Fruit fly (Drosophila melanogaster) whole organism, embryonic: ENCODE data around the gene CG43203.
A peak's percentile ranks its signal among the peaks of the same experiment; 100 is the strongest.

Experiments
- B-H1 ChIP-seq: fragments of 200-800 bp; sonication (Bioruptor generic); IDR thresholded peaks from 3 replicates; pipeline ENCODE4 v1.3.6; 2022; ENCODE audit warnings: missing biosample characterization, missing genetic modification characterization
- BEAF-32 ChIP-seq: fragments of 200-800 bp; sonication (Bioruptor generic); optimal IDR thresholded peaks from 3 replicates; lab custom pipeline; 2017; ENCODE audit warnings: missing biosample characterization, missing genetic modification characterization, mild to moderate bottlenecking, moderate library complexity, missing genetic modification reagents
- Bteb2 ChIP-seq: fragments of 200-800 bp; sonication (Bioruptor generic); optimal IDR thresholded peaks from 2 replicates; lab custom pipeline; 2016; ENCODE audit warnings: missing biosample characterization, missing genetic modification characterization
- CG10267 ChIP-seq: fragments of 200-800 bp; sonication (Bioruptor generic); optimal IDR thresholded peaks from 2 replicates; lab custom pipeline; 2018; ENCODE audit warnings: missing biosample characterization, mild to moderate bottlenecking, missing genetic modification characterization, moderate library complexity
- CG10654 ChIP-seq: fragments of 200-800 bp; sonication (Bioruptor generic); optimal IDR thresholded peaks from 2 replicates; lab custom pipeline; 2016; ENCODE audit warnings: missing biosample characterization, missing genetic modification characterization
- CG11085 ChIP-seq: fragments of 200-800 bp; sonication (Bioruptor generic); IDR thresholded peaks from 2 replicates; pipeline ENCODE4 v1.3.6; 2022; ENCODE audit warnings: missing biosample characterization, missing genetic modification characterization
- CG11696 ChIP-seq: fragments of 200-800 bp; sonication (Bioruptor generic); IDR thresholded peaks from 2 replicates; pipeline ENCODE4 v1.3.6; 2022; ENCODE audit warnings: missing biosample characterization, missing genetic modification characterization
- CG12659 ChIP-seq: fragments of 200-800 bp; sonication (Bioruptor generic); optimal IDR thresholded peaks from 3 replicates; lab custom pipeline; 2017; ENCODE audit warnings: mild to moderate bottlenecking, missing biosample characterization, missing genetic modification reagents, missing genetic modification characterization
- CG14710 ChIP-seq: fragments of 200-800 bp; sonication (Bioruptor generic); optimal IDR thresholded peaks from 3 replicates; lab custom pipeline; 2019; ENCODE audit warnings: missing biosample characterization, mild to moderate bottlenecking, missing genetic modification characterization, moderate library complexity
- CG15479 ChIP-seq: fragments of 200-800 bp; sonication (Bioruptor generic); optimal IDR thresholded peaks from 3 replicates; lab custom pipeline; 2019; ENCODE audit warnings: missing biosample characterization, mild to moderate bottlenecking, missing genetic modification characterization, moderate library complexity
- CG18011 ChIP-seq: fragments of 200-800 bp; sonication (Bioruptor generic); optimal IDR thresholded peaks from 2 replicates; lab custom pipeline; 2017; ENCODE audit warnings: missing biosample characterization, missing genetic modification characterization, mild to moderate bottlenecking, moderate library complexity, missing genotype
- CG42726 ChIP-seq: fragments of 200-800 bp; sonication (Bioruptor generic); IDR thresholded peaks from 2 replicates; pipeline ENCODE4 v1.3.6; 2022; ENCODE audit warnings: missing biosample characterization, missing genetic modification characterization; ENCODE audit not compliant: partially characterized antibody
- CG5953 ChIP-seq: fragments of 200-800 bp; sonication (Bioruptor generic); IDR thresholded peaks from 2 replicates; pipeline ENCODE4 v1.3.6; 2022; ENCODE audit warnings: missing biosample characterization, missing genetic modification characterization
- CG7745 ChIP-seq: fragments of 200-800 bp; sonication (Bioruptor generic); optimal IDR thresholded peaks from 2 replicates; lab custom pipeline; 2018; ENCODE audit warnings: missing biosample characterization, mild to moderate bottlenecking, missing genetic modification characterization, moderate library complexity
- CG7987 ChIP-seq: fragments of 200-800 bp; sonication (Bioruptor generic); optimal IDR thresholded peaks from 2 replicates; lab custom pipeline; 2018; ENCODE audit warnings: missing biosample characterization, mild to moderate bottlenecking, missing genetic modification characterization, moderate library complexity
- CG8478 ChIP-seq: fragments of >200 bp; optimal IDR thresholded peaks from 2 replicates; lab custom pipeline; 2018
- CG9609 ChIP-seq: fragments of 200-800 bp; sonication (Bioruptor generic); optimal IDR thresholded peaks from 3 replicates; lab custom pipeline; 2016; ENCODE audit warnings: missing biosample characterization, missing genetic modification characterization
- Ets65A ChIP-seq: fragments of 200-800 bp; sonication (Bioruptor generic); peaks from one replicate; lab custom pipeline; 2016; ENCODE audit warnings: missing biosample characterization, missing genetic modification characterization
- Fer2 ChIP-seq: fragments of 200-800 bp; sonication (Bioruptor generic); optimal IDR thresholded peaks from 2 replicates; lab custom pipeline; 2018; ENCODE audit warnings: missing biosample characterization, mild to moderate bottlenecking, missing genetic modification characterization, moderate library complexity
- GATAe ChIP-seq: fragments of 200-800 bp; sonication (Bioruptor generic); conservative IDR thresholded peaks from 2 replicates; pipeline ENCODE4 v1.3.6; 2022; ENCODE audit warnings: missing biosample characterization, missing genetic modification characterization
- Hr39 ChIP-seq: fragments of >200 bp; optimal IDR thresholded peaks from 2 replicates; lab custom pipeline; 2017
- Hr51 ChIP-seq, 2 experiments: fragments of 200-800 bp; sonication (Bioruptor generic); optimal IDR thresholded peaks; 2 replicates in 1 of 2; 3 replicates in 1 of 2; lab custom pipeline; 2016 to 2018; ENCODE audit warnings: missing biosample characterization in 2 of 2, missing genetic modification characterization in 2 of 2, mild to moderate bottlenecking in 1 of 2, moderate library complexity in 1 of 2
- Kr ChIP-seq: fragments of 200-800 bp; sonication (Bioruptor generic); optimal IDR thresholded peaks from 2 replicates; lab custom pipeline; 2017; ENCODE audit warnings: missing biosample characterization, mild to moderate bottlenecking, missing genetic modification characterization
- Mes4 ChIP-seq: fragments of 200-800 bp; sonication (Bioruptor generic); optimal IDR thresholded peaks from 2 replicates; lab custom pipeline; 2016; ENCODE audit warnings: missing biosample characterization, missing genetic modification characterization
- NfI ChIP-seq: fragments of 200-800 bp; sonication (Bioruptor generic); optimal IDR thresholded peaks from 3 replicates; lab custom pipeline; 2018; ENCODE audit warnings: missing biosample characterization, mild to moderate bottlenecking, missing genetic modification characterization, moderate library complexity
- Optix ChIP-seq: fragments of 200-800 bp; sonication (Bioruptor generic); IDR thresholded peaks from 3 replicates; pipeline ENCODE4 v1.3.6; 2022; ENCODE audit warnings: missing biosample characterization, missing genetic modification characterization
- Ptx1 ChIP-seq: fragments of 200-800 bp; sonication (Bioruptor generic); IDR thresholded peaks from 2 replicates; pipeline ENCODE4 v1.3.6; 2022; ENCODE audit warnings: missing biosample characterization, missing genetic modification characterization
- Ravus ChIP-seq: fragments of 200-800 bp; sonication (Bioruptor generic); IDR thresholded peaks from 2 replicates; pipeline ENCODE4 v1.3.6; 2022; ENCODE audit warnings: missing biosample characterization, missing genetic modification characterization
- Xrp1 ChIP-seq: fragments of 200-800 bp; sonication (Bioruptor generic); IDR thresholded peaks from 2 replicates; pipeline ENCODE4 v1.3.6; 2022; ENCODE audit warnings: missing biosample characterization, missing genetic modification characterization
- ac ChIP-seq: fragments of 200-800 bp; sonication (Bioruptor generic); optimal IDR thresholded peaks from 3 replicates; lab custom pipeline; 2017; ENCODE audit warnings: missing biosample characterization, mild to moderate bottlenecking, missing genetic modification characterization
- ato ChIP-seq: fragments of 200-800 bp; sonication (Bioruptor generic); IDR thresholded peaks from 2 replicates; pipeline ENCODE4 v1.3.6; 2022; ENCODE audit warnings: missing biosample characterization, missing genetic modification characterization; ENCODE audit not compliant: partially characterized antibody
- bbx ChIP-seq: fragments of 200-800 bp; sonication (Bioruptor generic); IDR thresholded peaks from 2 replicates; pipeline ENCODE4 v1.3.6; 2022; ENCODE audit warnings: missing biosample characterization, missing genetic modification characterization; ENCODE audit not compliant: partially characterized antibody
- cad ChIP-seq: fragments of >200 bp; optimal IDR thresholded peaks from 2 replicates; lab custom pipeline; 2017; ENCODE audit warnings: missing biosample characterization, missing genetic modification characterization
- disco-r ChIP-seq: fragments of 200-800 bp; sonication (Bioruptor generic); optimal IDR thresholded peaks from 2 replicates; lab custom pipeline; 2016; ENCODE audit warnings: missing biosample characterization, missing genetic modification characterization
- eyg ChIP-seq: fragments of 200-800 bp; sonication (Bioruptor generic); optimal IDR thresholded peaks from 3 replicates; lab custom pipeline; 2016; ENCODE audit warnings: missing biosample characterization, missing genetic modification characterization
- gt ChIP-seq: fragments of 200-800 bp; sonication (Bioruptor generic); IDR thresholded peaks from 2 replicates; pipeline ENCODE4 v1.3.6; 2022; ENCODE audit warnings: missing biosample characterization, missing genetic modification characterization
- insv ChIP-seq, 2 experiments: fragments of 200-800 bp; sonication (Bioruptor generic); optimal IDR thresholded peaks; 3 replicates each; lab custom pipeline; 2016 to 2018; ENCODE audit warnings: missing biosample characterization in 2 of 2, missing genetic modification characterization in 2 of 2
- klu ChIP-seq: fragments of 200-800 bp; sonication (Bioruptor generic); IDR thresholded peaks from 2 replicates; pipeline ENCODE4 v1.3.6; 2022; ENCODE audit warnings: missing biosample characterization, missing genetic modification characterization
- lbe ChIP-seq: fragments of 200-800 bp; sonication (Bioruptor generic); optimal IDR thresholded peaks from 2 replicates; lab custom pipeline; 2016; ENCODE audit warnings: missing biosample characterization, mild to moderate bottlenecking, missing genetic modification characterization
- mam ChIP-seq: fragments of 200-800 bp; sonication (Bioruptor generic); optimal IDR thresholded peaks from 3 replicates; lab custom pipeline; 2016; ENCODE audit warnings: missing biosample characterization, missing genetic modification characterization
- nom ChIP-seq: fragments of 200-800 bp; sonication (Bioruptor generic); optimal IDR thresholded peaks from 2 replicates; lab custom pipeline; 2017; ENCODE audit warnings: missing biosample characterization, missing genetic modification characterization, mild to moderate bottlenecking, moderate library complexity, missing genetic modification reagents
- org-1 ChIP-seq: fragments of 200-800 bp; sonication (Bioruptor generic); optimal IDR thresholded peaks from 2 replicates; lab custom pipeline; 2017; ENCODE audit warnings: missing biosample characterization, missing genetic modification characterization
- pho ChIP-seq: fragments of 200-800 bp; sonication (Bioruptor generic); optimal IDR thresholded peaks from 2 replicates; lab custom pipeline; 2016; ENCODE audit warnings: missing biosample characterization, missing genetic modification characterization
- rib ChIP-seq: fragments of 200-800 bp; sonication (Bioruptor generic); IDR thresholded peaks from 2 replicates; pipeline ENCODE4 v1.3.6; 2022; ENCODE audit warnings: missing biosample characterization, missing genetic modification characterization
- run ChIP-seq: fragments of 200-800 bp; sonication (Bioruptor generic); optimal IDR thresholded peaks from 3 replicates; lab custom pipeline; 2018; ENCODE audit warnings: missing biosample characterization, mild to moderate bottlenecking, missing genetic modification characterization
- sc ChIP-seq, 3 experiments: fragments of >200 bp in 2 of 3; fragments of 200-800 bp in 1 of 3; sonication (Bioruptor generic) in 1 of 3; optimal IDR thresholded peaks; 2 replicates in 2 of 3; 3 replicates in 1 of 3; lab custom pipeline; 2017; ENCODE audit warnings: mild to moderate bottlenecking in 1 of 3, missing biosample characterization in 1 of 3, missing genetic modification characterization in 1 of 3, missing genetic modification reagents in 1 of 3
- slbo ChIP-seq: fragments of 200-800 bp; sonication (Bioruptor generic); IDR thresholded peaks from 2 replicates; pipeline ENCODE4 v1.3.6; 2022; ENCODE audit warnings: missing biosample characterization, missing genetic modification characterization
- tgo ChIP-seq: fragments of 200-800 bp; sonication (Bioruptor generic); IDR thresholded peaks from 3 replicates; pipeline ENCODE4 v1.3.6; 2022; ENCODE audit warnings: missing biosample characterization, missing genetic modification characterization
- twi ChIP-seq: fragments of 200-800 bp; optimal IDR thresholded peaks from 2 replicates; lab custom pipeline; 2019; ENCODE audit warnings: missing biosample characterization, mild to moderate bottlenecking, missing genetic modification characterization, moderate library complexity
- vvl ChIP-seq: fragments of 200-800 bp; sonication (Bioruptor generic); IDR thresholded peaks from 2 replicates; pipeline ENCODE4 v1.3.6; 2022; ENCODE audit warnings: missing biosample characterization, missing genetic modification characterization
- z ChIP-seq: fragments of 200-800 bp; sonication (Bioruptor generic); IDR thresholded peaks from 3 replicates; pipeline ENCODE4 v1.3.6; 2022; ENCODE audit warnings: missing biosample characterization, missing genetic modification characterization
- zen ChIP-seq: fragments of 200-800 bp; sonication (Bioruptor generic); optimal IDR thresholded peaks from 3 replicates; lab custom pipeline; 2018; ENCODE audit warnings: missing biosample characterization, mild to moderate bottlenecking, missing genetic modification characterization, moderate library complexity

CG43203 gene

dm6 chr3R:19341779-19342178, 12.1 kb upstream of the CG43203 start (continued):
- TF ChIP-seq twi (tag; lab: Kevin White, UChicago) (peak; percentile 47), CG10267 (tag; lab: Kevin White, UChicago) (no peak), CG7987 (GFP tag; lab: Kevin White, UChicago) (no peak), ac (GFP tag; lab: Kevin White, UChicago) (peak; percentile 51), CG11696 (GFP tag; lab: Robert Waterston, UW) (no peak), eyg (GFP tag; lab: Kevin White, UChicago) (no peak), Ravus (GFP tag; lab: Robert Waterston, UW) (no peak), insv (GFP tag; optimal IDR thresholded peaks at IDR 0.05; lab: Kevin White, UChicago) (no peak), NfI (GFP tag; lab: Kevin White, UChicago) (no peak), CG11085 (GFP tag; lab: Robert Waterston, UW) (no peak), CG18011 (no peak), Mes4 (GFP tag; lab: Kevin White, UChicago) (no peak), Kr (GFP tag; lab: Kevin White, UChicago) (no peak), org-1 (GFP tag; lab: Kevin White, UChicago) (no peak), Hr39 (lab: Kevin White, UChicago) (no peak), mam (GFP tag; lab: Kevin White, UChicago) (no peak), Optix (GFP tag; lab: Robert Waterston, UW) (no peak), Ets65A (no peak), z (GFP tag; lab: Robert Waterston, UW) (no peak), Xrp1 (GFP tag; lab: Robert Waterston, UW) (no peak), klu (GFP tag; lab: Robert Waterston, UW) (no peak), CG42726 (GFP tag; lab: Robert Waterston, UW) (no peak), Hr51 (GFP tag; optimal IDR thresholded peaks at IDR 0.05; lab: Kevin White, UChicago) (no peak), pho (GFP tag; lab: Kevin White, UChicago) (no peak), B-H1 (no peak), BEAF-32 (GFP tag; lab: Kevin White, UChicago) (no peak), CG12659 (GFP tag; lab: Kevin White, UChicago) (no peak), CG14710 (tag; lab: Kevin White, UChicago) (no peak), tgo (GFP tag; lab: Robert Waterston, UW) (no peak), rib (GFP tag; lab: Robert Waterston, UW) (no peak), ato (GFP tag; lab: Robert Waterston, UW) (no peak), CG10654 (GFP tag; lab: Kevin White, UChicago) (no peak), run (tag; lab: Kevin White, UChicago) (no peak), sc (optimal IDR thresholded peaks at IDR 0.05; lab: Kevin White, UChicago) (no peak), sc (GFP tag; optimal IDR thresholded peaks at IDR 0.05; lab: Kevin White, UChicago) (no peak), Ptx1 (GFP tag; lab: Robert Waterston, UW) (no peak), cad (GFP tag; lab: Kevin White, UChicago) (peak; percentile 4), GATAe (GFP tag; lab: Robert Waterston, UW) (no peak), Bteb2 (no peak), CG5953 (GFP tag; lab: Robert Waterston, UW) (no peak), vvl (no peak), CG7745 (no peak), CG9609 (GFP tag; lab: Kevin White, UChicago) (no peak), CG15479 (GFP tag; lab: Kevin White, UChicago) (peak; percentile 58), slbo (GFP tag; lab: Robert Waterston, UW) (no peak), CG8478 (lab: Kevin White, UChicago) (no peak), zen (peak; percentile 79), gt (GFP tag; lab: Robert Waterston, UW) (peak; percentile 17; the same call in 1 of the 2 replicates), Fer2 (tag; lab: Kevin White, UChicago) (no peak), disco-r (GFP tag; lab: Kevin White, UChicago) (no peak), nom (GFP tag; lab: Kevin White, UChicago) (no peak), lbe (no peak), bbx (GFP tag; lab: Robert Waterston, UW) (no peak)
